Worm (Caenorhabditis elegans) whole organism, midembryonic: ENCODE results near the gene inx-5.

Experiments
- T22C8.4 ChIP-seq: fragments of 200-800 bp; sonication (Bioruptor generic); IDR thresholded peaks from 2 replicates; pipeline ENCODE4 v1.3.6; 2022; ENCODE audit warnings: missing genetic modification characterization, missing compliant biosample characterization
- flt-1 ChIP-seq: fragments of 200-800 bp; sonication (Bioruptor generic); IDR thresholded peaks from 2 replicates; pipeline ENCODE4 v1.3.6; 2022; ENCODE audit warnings: missing genetic modification characterization, missing compliant biosample characterization
- med-1 ChIP-seq: sonication (generic microtip); optimal IDR thresholded peaks from 2 replicates; lab custom pipeline; 2017; ENCODE audit warnings: missing genetic modification characterization, mild to moderate bottlenecking, missing compliant biosample characterization, antibody characterized with exemption, missing genetic modification reagents; ENCODE audit not compliant: insufficient read depth
- ztf-23 ChIP-seq: fragments of 200-800 bp; sonication (Bioruptor generic); IDR thresholded peaks from 2 replicates; pipeline ENCODE4 v1.3.6; 2022; ENCODE audit warnings: missing genetic modification reagents, missing genetic modification characterization, missing compliant biosample characterization
- ztf-29 ChIP-seq: fragments of 200-800 bp; sonication (Bioruptor generic); IDR thresholded peaks from 2 replicates; pipeline ENCODE4 v1.3.6; 2022; ENCODE audit warnings: missing genetic modification reagents, missing genetic modification characterization, missing compliant biosample characterization

- TF ChIP-seq med-1 (GFP tag; lab: Kevin White, UChicago) (no peak), ztf-29 (no peak), ztf-23 (no peak), flt-1 (GFP tag; lab: Robert Waterston, UW) (no peak), T22C8.4 (no peak)
Observed at ce11 chrX:8285169-8285796, 16.9 kb downstream of the inx-5 start, which contains the start of the genes fis-2 and F13B9.2.
